Worm (Caenorhabditis elegans) whole organism, L3 larva: ENCODE measurements around the gene F58B4.3.

Experiments used
- ama-1 ChIP-seq: fragments of 150-350 bp; optimal IDR thresholded peaks from 2 replicates; lab custom pipeline; 2018
- daf-12 ChIP-seq: fragments of 150-350 bp; optimal IDR thresholded peaks from 2 replicates; lab custom pipeline; 2014; ENCODE audit warnings: missing biosample characterization, missing genetic modification reagents, missing genetic modification characterization
- egl-27 ChIP-seq: sonication (generic microtip); optimal IDR thresholded peaks from 4 replicates; lab custom pipeline; 2017; ENCODE audit warnings: missing biosample characterization, missing genetic modification reagents, missing genetic modification characterization
- elt-1 ChIP-seq: fragments of 150-350 bp; optimal IDR thresholded peaks from 2 replicates; lab custom pipeline; 2014; ENCODE audit warnings: missing biosample characterization, missing genetic modification characterization
- fkh-10 ChIP-seq: sonication (generic microtip); optimal IDR thresholded peaks from 2 replicates; lab custom pipeline; 2017; ENCODE audit warnings: missing biosample characterization, missing genetic modification reagents, missing genetic modification characterization
- jun-1 ChIP-seq: fragments of 150-350 bp; optimal IDR thresholded peaks from 2 replicates; lab custom pipeline; 2014; ENCODE audit warnings: missing biosample characterization, missing genetic modification reagents, missing genetic modification characterization
- lin-39 ChIP-seq: fragments of 150-350 bp; optimal IDR thresholded peaks from 2 replicates; lab custom pipeline; 2018; ENCODE audit warnings: missing biosample characterization, missing genetic modification reagents, missing genetic modification characterization
- nhr-11 ChIP-seq: fragments of 150-350 bp; optimal IDR thresholded peaks from 2 replicates; lab custom pipeline; 2014; ENCODE audit warnings: missing biosample characterization, missing genetic modification characterization
- nhr-28 ChIP-seq: fragments of 150-350 bp; optimal IDR thresholded peaks from 2 replicates; lab custom pipeline; 2014; ENCODE audit warnings: missing biosample characterization, missing genetic modification characterization
- nhr-77 ChIP-seq: fragments of 150-350 bp; optimal IDR thresholded peaks from 2 replicates; lab custom pipeline; 2014; ENCODE audit warnings: missing biosample characterization, missing genetic modification characterization
- sea-2 ChIP-seq: fragments of 150-350 bp; sonication (generic microtip); optimal IDR thresholded peaks from 4 replicates; lab custom pipeline; 2014; ENCODE audit warnings: missing biosample characterization, missing genetic modification reagents, missing genetic modification characterization
- unc-62 ChIP-seq: fragments of 150-350 bp; sonication (generic microtip); optimal IDR thresholded peaks from 4 replicates; lab custom pipeline; 2014; ENCODE audit warnings: missing biosample characterization, missing genetic modification reagents, missing genetic modification characterization

DNA sequence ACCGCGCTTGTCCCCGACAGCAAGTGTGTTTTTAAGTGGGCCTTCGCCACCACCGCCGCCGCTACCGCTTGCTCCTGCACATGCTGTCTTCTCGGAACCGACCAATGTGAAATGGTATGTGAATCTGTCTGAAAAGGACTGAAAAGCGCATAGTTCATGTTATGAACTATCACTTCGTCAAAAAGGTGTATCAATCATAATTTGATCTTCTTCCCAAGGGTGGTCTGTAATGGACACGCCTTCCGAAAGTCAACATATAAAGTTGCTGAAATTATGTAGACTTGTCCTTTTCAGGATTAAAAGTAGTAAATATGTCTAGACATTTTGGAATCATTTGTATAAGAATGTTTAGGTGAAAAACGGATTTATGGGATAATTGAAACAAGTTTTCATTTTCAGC lies 12.6 kb downstream of the F58B4.3 start, which contains the start of gene zip-9:
- no peak for TF ChIP-seq unc-62 (GFP tag; lab: Kevin White, UChicago)
- no peak for TF ChIP-seq egl-27 (tag; lab: Kevin White, UChicago)
- TF ChIP-seq nhr-28, result no peak
- TF ChIP-seq sea-2 (GFP tag; lab: Kevin White, UChicago), result no peak
- no peak for TF ChIP-seq nhr-11 (tag; lab: Kevin White, UChicago)
- no peak for TF ChIP-seq jun-1 (tag; lab: Kevin White, UChicago)
- no peak for TF ChIP-seq lin-39
- TF ChIP-seq elt-1 (tag; lab: Kevin White, UChicago), result no peak
- no peak for TF ChIP-seq nhr-77 (tag; lab: Kevin White, UChicago)
- no peak for TF ChIP-seq ama-1 (lab: Kevin White, UChicago)
- TF ChIP-seq fkh-10 (GFP tag; lab: Kevin White, UChicago), result no peak
- no peak for TF ChIP-seq daf-12 (tag; lab: Kevin White, UChicago)
